Fruit fly (Drosophila melanogaster): ENCODE measurements around the gene CheB93a.

CheB93a gene

dm6 chr3R:21408372-21408771 is 1.1 kb downstream of the CheB93a start (continued):
- TF ChIP-seq bcd (GFP tag; optimal IDR thresholded peaks at IDR 0.05) (peak; percentile 2), CG30403 (GFP tag; optimal IDR thresholded peaks at IDR 0.05) (no peak), slou (GFP tag; optimal IDR thresholded peaks at IDR 0.05) (no peak), Rfx (GFP tag; IDR thresholded peaks at IDR 0.05) (peak; percentile 66), gem (tag; optimal IDR thresholded peaks at IDR 0.05) (no peak), Hr78 (GFP tag; optimal IDR thresholded peaks at IDR 0.05) (peak in 1 of 2 experiments; percentile 43), CG13775 (GFP tag; optimal IDR thresholded peaks at IDR 0.05) (no peak), bbx (GFP tag; IDR thresholded peaks at IDR 0.05; ENCODE audit: partially characterized antibody) (peak; percentile 64), cato (GFP tag; optimal IDR thresholded peaks at IDR 0.05; ENCODE audit: borderline replicate concordance) (no peak), CG33557 (GFP tag; optimal IDR thresholded peaks at IDR 0.05) (no peak), CG6175 (GFP tag; IDR thresholded peaks at IDR 0.05) (0 out of 3 replicates have a peak, but pooled peaks have one; percentile 26), Mrtf (GFP tag; IDR thresholded peaks at IDR 0.05) (0 out of 3 replicates have a peak, but pooled peaks have one; percentile 21), CG4730 (GFP tag; IDR thresholded peaks at IDR 0.05) (no peak), knrl (GFP tag; IDR thresholded peaks at IDR 0.05; ENCODE audit: partially characterized antibody) (peak; percentile 81; the same call in 2 of the 3 replicates), YL-1 (GFP tag; optimal IDR thresholded peaks at IDR 0.05) (no peak), Scr (GFP tag; IDR thresholded peaks at IDR 0.05; ENCODE audit: partially characterized antibody) (0 out of 2 replicates have a peak, but pooled peaks have one; percentile 27), dmrt11E (tag; optimal IDR thresholded peaks at IDR 0.05) (no peak), CG34376 (GFP tag; optimal IDR thresholded peaks at IDR 0.05) (no peak), CG9932 (GFP tag; IDR thresholded peaks at IDR 0.05) (peak; percentile 50), Sry-δ (GFP tag; optimal IDR thresholded peaks at IDR 0.05) (peak; percentile 39), Bdp1 (GFP tag; optimal IDR thresholded peaks at IDR 0.05) (peak; percentile 21), pum (GFP tag; optimal IDR thresholded peaks at IDR 0.05) (no peak), Antp (GFP tag; optimal IDR thresholded peaks at IDR 0.05) (peak; percentile 22), Chrac-16 (GFP tag; optimal IDR thresholded peaks at IDR 0.05) (peak; percentile 7), gro (GFP tag; optimal IDR thresholded peaks at IDR 0.05) (peak; percentile 26), CG17359 (tag; optimal IDR thresholded peaks at IDR 0.05) (no peak), CG31365 (tag; optimal IDR thresholded peaks at IDR 0.05) (peak; percentile 100), Dfd (GFP tag; optimal IDR thresholded peaks at IDR 0.05) (peak in 1 of 2 experiments; percentile 76), Hey (tag; optimal IDR thresholded peaks at IDR 0.05) (no peak), CG14667 (GFP tag; IDR thresholded peaks at IDR 0.05) (peak; percentile 21; the same call in 1 of the 2 replicates), Six4 (GFP tag; optimal IDR thresholded peaks at IDR 0.05) (no peak), CG10979 (tag; optimal IDR thresholded peaks at IDR 0.05) (peak; percentile 1), CTCF (GFP tag; optimal IDR thresholded peaks at IDR 0.05) (peak; percentile 95), mld (GFP tag; IDR thresholded peaks at IDR 0.05; ENCODE audit: partially characterized antibody) (no peak), insv (GFP tag; optimal IDR thresholded peaks at IDR 0.05) (no peak), CG1024 (GFP tag; IDR thresholded peaks at IDR 0.05) (peak; percentile 16; the same call in 1 of the 2 replicates), CG10543 (GFP tag; optimal IDR thresholded peaks at IDR 0.05) (no peak), bigmax (GFP tag; optimal IDR thresholded peaks at IDR 0.05) (no peak), Jarid2 (GFP tag; optimal IDR thresholded peaks at IDR 0.05) (peak; percentile 59), ERR (GFP tag; optimal IDR thresholded peaks at IDR 0.05) (no peak), Ets97D (GFP tag; optimal IDR thresholded peaks at IDR 0.05) (peak; percentile 17), Max (GFP tag; optimal IDR thresholded peaks at IDR 0.05) (no peak), ato (GFP tag; IDR thresholded peaks at IDR 0.05; ENCODE audit: partially characterized antibody) (peak; percentile 42; the same call in 1 of the 2 replicates), nmo (GFP tag; optimal IDR thresholded peaks at IDR 0.05) (peak; percentile 11), Hmr (GFP tag; optimal IDR thresholded peaks at IDR 0.05) (peak; percentile 24), Dek (tag; optimal IDR thresholded peaks at IDR 0.05) (peak; percentile 30), Abd-B (GFP tag; optimal IDR thresholded peaks at IDR 0.05) (peak; percentile 22), pita (GFP tag; optimal IDR thresholded peaks at IDR 0.05) (peak; percentile 38), scrt (GFP tag; optimal IDR thresholded peaks at IDR 0.05) (no peak), CG6791 (GFP tag; IDR thresholded peaks at IDR 0.05; ENCODE audit: partially characterized antibody) (peak; percentile 84)
